Fruit fly (Drosophila melanogaster): ENCODE data around the gene CG42521.
A peak's percentile ranks its signal among the peaks of the same experiment; 100 is the strongest.

Gene CG42521

dm6 chr3L:10665433-10666150 is 42.2 kb upstream of the CG42521 start (continued):
- TF ChIP-seq B-H2 (GFP tag; optimal IDR thresholded peaks at IDR 0.05), result peak; percentile 78
- peak; percentile 95 for TF ChIP-seq Ets65A (GFP tag)
- TF ChIP-seq toy (GFP tag; IDR thresholded peaks at IDR 0.05), result peak; percentile 48
- TF ChIP-seq CG10267 (tag; optimal IDR thresholded peaks at IDR 0.05), result peak; percentile 96
- TF ChIP-seq ATbp (GFP tag; optimal IDR thresholded peaks at IDR 0.05), result peak; percentile 96
- TF ChIP-seq CG31441 (GFP tag; IDR thresholded peaks at IDR 0.05), result peak; percentile 97
- peak; percentile 81 for TF ChIP-seq CG8765 (GFP tag; IDR thresholded peaks at IDR 0.05)
- TF ChIP-seq CG11560 (tag; IDR thresholded peaks at IDR 0.05), result peak; percentile 73; the same call in 2 of the 3 replicates
- TF ChIP-seq ro (GFP tag; IDR thresholded peaks at IDR 0.05), result peak; percentile 83
- peak; percentile 78 for TF ChIP-seq emc (GFP tag; optimal IDR thresholded peaks at IDR 0.05)
- TF ChIP-seq D19A (tag; optimal IDR thresholded peaks at IDR 0.05), result peak; percentile 96
- peak; percentile 52 for TF ChIP-seq da (GFP tag; optimal IDR thresholded peaks at IDR 0.05)
- no peak for TF ChIP-seq D (optimal IDR thresholded peaks at IDR 0.05)
- TF ChIP-seq D (GFP tag; optimal IDR thresholded peaks at IDR 0.05), result peak; percentile 98
- TF ChIP-seq CG31224 (GFP tag; IDR thresholded peaks at IDR 0.05), result peak; percentile 84
- TF ChIP-seq Sry-β (GFP tag; optimal IDR thresholded peaks at IDR 0.05), result peak; percentile 67
- peak; percentile 94 for TF ChIP-seq CG6683 (GFP tag; optimal IDR thresholded peaks at IDR 0.05)
- peak; percentile 23; the same call in 1 of the 2 replicates for TF ChIP-seq Dip2 (GFP tag; IDR thresholded peaks at IDR 0.05)
- TF ChIP-seq CG33557 (GFP tag; optimal IDR thresholded peaks at IDR 0.05), result peak; percentile 99
- TF ChIP-seq ara (GFP tag; IDR thresholded peaks at IDR 0.05), result peak; percentile 90
- TF ChIP-seq CG1832 (GFP tag; optimal IDR thresholded peaks at IDR 0.05), result no peak
- TF ChIP-seq Hmx (GFP tag; optimal IDR thresholded peaks at IDR 0.05), result peak; percentile 87
- TF ChIP-seq CG10959 (GFP tag; IDR thresholded peaks at IDR 0.05), result peak; percentile 77
- TF ChIP-seq CG17385 (GFP tag; optimal IDR thresholded peaks at IDR 0.05), result peak; percentile 96
- TF ChIP-seq CG10209 (GFP tag; optimal IDR thresholded peaks at IDR 0.05), result peak; percentile 98
- peak; percentile 96 for TF ChIP-seq CG3407 (GFP tag; optimal IDR thresholded peaks at IDR 0.05)
- peak; percentile 97 for TF ChIP-seq grau (tag; optimal IDR thresholded peaks at IDR 0.05)
- TF ChIP-seq CG42726 (GFP tag; IDR thresholded peaks at IDR 0.05; ENCODE audit: partially characterized antibody), result no peak
- TF ChIP-seq CG8478 (optimal IDR thresholded peaks at IDR 0.05), result peak; percentile 72
- peak; percentile 81 for TF ChIP-seq gro (GFP tag; optimal IDR thresholded peaks at IDR 0.05)
- peak; percentile 94 for TF ChIP-seq CG8290 (GFP tag; optimal IDR thresholded peaks at IDR 0.05)
- peak; percentile 85 to 96 for TF ChIP-seq CG8290 (tag; optimal IDR thresholded peaks at IDR 0.05)
- peak; percentile 92 for TF ChIP-seq stc (GFP tag; IDR thresholded peaks at IDR 0.05)
- peak; percentile 92 for TF ChIP-seq sisA (GFP tag; IDR thresholded peaks at IDR 0.05)
- peak; percentile 84 for TF ChIP-seq Ada2b (GFP tag; IDR thresholded peaks at IDR 0.05)
- peak; percentile 82 for TF ChIP-seq aop (GFP tag; IDR thresholded peaks at IDR 0.05)
- peak; percentile 98 for TF ChIP-seq CG8388 (GFP tag; optimal IDR thresholded peaks at IDR 0.05)
- TF ChIP-seq gsb-n (tag; optimal IDR thresholded peaks at IDR 0.05), result peak; percentile 98
- peak; percentile 65 for TF ChIP-seq crc (GFP tag; optimal IDR thresholded peaks at IDR 0.05)
- TF ChIP-seq az2 (GFP tag; optimal IDR thresholded peaks at IDR 0.05), result peak; percentile 97
- TF ChIP-seq HmgD (GFP tag; optimal IDR thresholded peaks at IDR 0.05), result no peak
- TF ChIP-seq CG4404 (GFP tag; IDR thresholded peaks at IDR 0.05), result peak; percentile 90
- peak; percentile 97 for TF ChIP-seq salm (tag; optimal IDR thresholded peaks at IDR 0.05)
- peak; percentile 71 for TF ChIP-seq CTCF (GFP tag; optimal IDR thresholded peaks at IDR 0.05)
- TF ChIP-seq HLH3B (GFP tag; IDR thresholded peaks at IDR 0.05), result peak; percentile 92
- peak; percentile 98 for TF ChIP-seq CG11504 (tag; optimal IDR thresholded peaks at IDR 0.05)
- peak; percentile 96 for TF ChIP-seq CG4424 (GFP tag; optimal IDR thresholded peaks at IDR 0.05)
- peak; percentile 57; the same call in 1 of the 2 replicates for TF ChIP-seq wdn (GFP tag; IDR thresholded peaks at IDR 0.05)
- TF ChIP-seq CG2712 (tag; optimal IDR thresholded peaks at IDR 0.05), result peak; percentile 99
- peak; percentile 98 for TF ChIP-seq zen (tag; optimal IDR thresholded peaks at IDR 0.05)
- TF ChIP-seq CG17359 (tag; optimal IDR thresholded peaks at IDR 0.05), result peak; percentile 98
- peak; percentile 96 for TF ChIP-seq CG9437 (GFP tag; optimal IDR thresholded peaks at IDR 0.05)
